Worm (Caenorhabditis elegans) whole organism, L4/young adult: Measurements from ENCODE around the gene Y37E11B.7.

Source experiments
- W03F9.2 ChIP-seq: fragments of 150-350 bp; optimal IDR thresholded peaks from 2 replicates; lab custom pipeline; 2014; ENCODE audit warnings: missing biosample characterization, missing genetic modification characterization
- dao-5 ChIP-seq: sonication (generic microtip); optimal IDR thresholded peaks from 2 replicates; lab custom pipeline; 2016; ENCODE audit warnings: missing genotype, missing genetic modification characterization, moderate library complexity, missing compliant biosample characterization
- him-1 ChIP-seq: sonication (generic microtip); optimal IDR thresholded peaks from 2 replicates; lab custom pipeline; 2016; ENCODE audit warnings: missing genotype, missing genetic modification reagents, missing genetic modification characterization, missing compliant biosample characterization

DNA sequence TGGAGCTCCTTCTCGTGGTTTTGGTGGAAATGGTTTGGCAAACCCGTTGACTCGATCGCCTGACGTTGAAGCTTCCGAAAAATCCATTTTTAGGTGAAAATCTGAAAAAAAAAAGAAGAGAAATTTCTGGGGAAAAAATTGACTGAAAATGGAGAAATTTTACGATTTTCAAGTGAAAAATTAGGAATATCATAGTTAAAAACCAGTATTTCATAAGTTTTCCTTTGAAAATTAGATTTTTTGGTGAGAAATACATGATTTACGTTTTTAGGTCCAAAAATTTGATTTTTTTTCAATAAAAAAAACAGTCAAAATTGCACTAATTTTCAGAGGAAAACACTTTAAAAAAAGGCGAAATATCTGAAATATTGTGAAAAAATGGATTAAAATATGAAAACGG, 6.5 kb downstream of the Y37E11B.7 start, which contains the start of gene taf-2:
- no peak for TF ChIP-seq him-1 (tag; lab: Kevin White, UChicago)
- TF ChIP-seq dao-5 (tag; lab: Kevin White, UChicago), result no peak
- no peak for TF ChIP-seq W03F9.2 (tag; lab: Kevin White, UChicago)
